Worm (Caenorhabditis elegans): Measurements from ENCODE around the gene R07E5.19.

Gene R07E5.19

DNA sequence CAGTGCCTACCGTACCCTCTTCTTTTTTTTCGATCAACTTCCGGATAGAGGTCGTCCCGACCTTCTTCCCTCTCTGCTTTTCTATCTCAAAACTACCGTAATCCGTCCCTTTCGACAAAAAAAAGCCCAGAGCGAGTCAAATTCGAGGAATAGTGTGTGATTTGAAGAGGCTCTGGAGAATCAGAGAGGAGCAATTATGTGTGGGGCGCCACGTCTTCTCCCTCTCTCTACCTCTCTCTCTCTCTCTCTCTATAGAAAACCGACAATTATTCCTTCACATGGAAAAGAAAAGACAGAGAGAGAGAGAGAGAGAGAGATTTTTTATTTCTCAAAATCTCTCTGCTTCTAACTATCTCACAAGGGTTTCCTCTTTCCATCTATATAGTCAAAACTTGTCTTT is 38.7 kb upstream of the R07E5.19 start:
- TF ChIP-seq nhr-76 (tag; optimal IDR thresholded peaks at IDR 0.05), result no peak
- TF ChIP-seq daf-8 (GFP tag; IDR thresholded peaks at IDR 0.05), result no peak
- no peak for TF ChIP-seq snpc-1.2 (GFP tag; IDR thresholded peaks at IDR 0.05)
- TF ChIP-seq ztf-11 (tag; optimal IDR thresholded peaks at IDR 0.05), result no peak
- no peak for TF ChIP-seq hlh-30 (tag; optimal IDR thresholded peaks at IDR 0.05; ENCODE audit: insufficient read depth)
- TF ChIP-seq nhr-111 (GFP tag; optimal IDR thresholded peaks at IDR 0.05), result no peak
- no peak for TF ChIP-seq fkh-10 (GFP tag; optimal IDR thresholded peaks at IDR 0.05)
- TF ChIP-seq mes-2 (tag; optimal IDR thresholded peaks at IDR 0.05; ENCODE audit: poor library complexity, severe bottlenecking), result no peak
- no peak for TF ChIP-seq nhr-102 (tag; optimal IDR thresholded peaks at IDR 0.05)
- TF ChIP-seq egl-43 (GFP tag; IDR thresholded peaks at IDR 0.05), result no peak
- TF ChIP-seq dve-1 (tag; optimal IDR thresholded peaks at IDR 0.05; ENCODE audit: insufficient read depth), result no peak
- peak; percentile 24 for TF ChIP-seq rbr-2 (tag; optimal IDR thresholded peaks at IDR 0.05)
- peak; percentile 16 for TF ChIP-seq aha-1 (tag)
- TF ChIP-seq lin-38 (GFP tag; IDR thresholded peaks at IDR 0.05), result no peak
- TF ChIP-seq lsy-2 (tag; optimal IDR thresholded peaks at IDR 0.05), result peak in 1 of 2 experiments; percentile 57
- TF ChIP-seq egl-27 (tag; optimal IDR thresholded peaks at IDR 0.05), result no peak
- TF ChIP-seq jun-1 (tag; optimal IDR thresholded peaks at IDR 0.05), result no peak
- no peak for TF ChIP-seq ceh-20 (GFP tag; IDR thresholded peaks at IDR 0.05)
- no peak for TF ChIP-seq ceh-32 (tag; optimal IDR thresholded peaks at IDR 0.05; ENCODE audit: poor library complexity)
- TF ChIP-seq ceh-44 (GFP tag; IDR thresholded peaks at IDR 0.05), result no peak
- no peak for TF ChIP-seq cey-2 (tag; optimal IDR thresholded peaks at IDR 0.05; ENCODE audit: borderline replicate concordance, insufficient read depth)
- no peak for TF ChIP-seq zfp-3 (GFP tag; conservative IDR thresholded peaks at IDR 0.05)
- no peak for TF ChIP-seq spr-3 (GFP tag; optimal IDR thresholded peaks at IDR 0.05)

ce11 chrIII:4454919-4455318 is 37.1 kb upstream of the R07E5.19 start:
- TF ChIP-seq unc-62 (GFP tag; optimal IDR thresholded peaks at IDR 0.05 in 1 of 2) (peak in 1 of 2 experiments; percentile 13), unc-62 (tag; optimal IDR thresholded peaks at IDR 0.05) (no peak), zfp-2 (tag; optimal IDR thresholded peaks at IDR 0.05) (no peak), dmd-9 (GFP tag; IDR thresholded peaks at IDR 0.05) (no peak)

- TF ChIP-seq hlh-11 (tag; optimal IDR thresholded peaks at IDR 0.05), result no peak
- no peak for TF ChIP-seq madf-5 (GFP tag; IDR thresholded peaks at IDR 0.05)
- no peak for TF ChIP-seq lsy-2 (tag; optimal IDR thresholded peaks at IDR 0.05)
- TF ChIP-seq unc-62 (GFP tag; optimal IDR thresholded peaks at IDR 0.05 in 1 of 2), result peak in 1 of 2 experiments; percentile 42
- no peak for TF ChIP-seq unc-62 (tag; optimal IDR thresholded peaks at IDR 0.05)
- no peak for TF ChIP-seq fkh-10 (GFP tag; optimal IDR thresholded peaks at IDR 0.05)
These were observed 35.9 kb upstream of the R07E5.19 start for ce11 chrIII:4453768-4454167.

DNA sequence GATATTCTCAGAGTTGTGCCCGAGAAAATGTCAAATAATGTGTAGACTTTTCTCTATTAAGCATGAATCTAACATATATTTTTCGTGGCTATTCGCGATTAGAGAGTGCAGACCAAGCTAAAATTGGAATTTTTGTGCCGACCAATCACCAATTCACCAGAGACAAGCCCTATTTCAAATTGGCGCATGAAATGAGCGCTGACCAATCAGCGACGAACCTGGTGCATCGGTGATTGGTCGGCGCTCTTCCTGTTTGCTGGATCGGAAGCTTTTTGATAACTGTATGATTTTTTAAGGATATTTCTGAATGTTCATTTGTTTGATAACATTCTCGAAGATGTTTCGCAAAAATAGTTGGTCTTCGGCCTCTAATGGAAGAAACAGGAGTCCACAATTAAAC is 35.4 kb upstream of the R07E5.19 start:
- TF ChIP-seq zag-1 (tag; optimal IDR thresholded peaks at IDR 0.05) (no peak), madf-5 (GFP tag; IDR thresholded peaks at IDR 0.05) (0 out of 4 replicates have a peak, but pooled peaks of 1 of the 2 experiments have one; percentile 47)

DNA sequence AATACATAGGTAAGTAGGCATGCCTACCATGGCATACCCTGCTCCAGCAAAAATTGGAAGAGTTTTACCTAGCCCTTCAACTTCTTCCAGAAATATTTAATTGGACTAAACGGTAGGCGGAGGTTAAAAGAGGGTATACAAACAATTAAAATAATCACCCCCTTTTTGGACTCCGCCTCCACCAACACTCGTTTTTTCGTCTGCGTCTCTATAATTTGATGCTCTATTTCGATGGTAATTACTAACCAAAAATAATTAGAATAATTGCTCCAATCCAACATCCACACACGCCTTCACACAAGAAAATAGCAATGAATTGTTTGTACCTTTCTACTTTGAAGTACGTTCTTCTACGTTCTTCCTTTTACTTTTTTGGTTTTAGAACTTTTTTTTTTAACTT is 34.9 kb upstream of the R07E5.19 start:
- no peak for TF ChIP-seq daf-8 (GFP tag; IDR thresholded peaks at IDR 0.05)
- no peak for TF ChIP-seq set-16 (GFP tag; IDR thresholded peaks at IDR 0.05)
- no peak for TF ChIP-seq dmd-6 (GFP tag; IDR thresholded peaks at IDR 0.05)
- peak; percentile 61 for TF ChIP-seq aha-1 (tag)

All from whole organism, L4 larva.